Fruit fly (Drosophila melanogaster): Measurements from ENCODE around the gene Ran-like.

The Ran-like gene

dm6 chr3L:15508233-15508632 is 23.0 kb upstream of the Ran-like start, which contains the start of gene CG7841:
CG7841 (minus strand) TSS chr3L:15508252.
- peak; percentile 98 for TF ChIP-seq dsx (GFP tag; optimal IDR thresholded peaks at IDR 0.05; ENCODE audit: poor library complexity, severe bottlenecking)
- TF ChIP-seq CG6792 (GFP tag; optimal IDR thresholded peaks at IDR 0.05): peak; percentile 98
- peak; percentile 97 for TF ChIP-seq CG16779 (tag; optimal IDR thresholded peaks at IDR 0.05)
- peak; percentile 99 for TF ChIP-seq Sox102F (GFP tag; optimal IDR thresholded peaks at IDR 0.05)
- peak; percentile 99 for TF ChIP-seq lz (GFP tag; optimal IDR thresholded peaks at IDR 0.05)
- peak; percentile 100 for TF ChIP-seq Eip78C (GFP tag)
- peak; percentile 90 for TF ChIP-seq CG11902 (GFP tag; optimal IDR thresholded peaks at IDR 0.05)
- peak; percentile 99 for TF ChIP-seq Met (GFP tag; optimal IDR thresholded peaks at IDR 0.05)
- peak; percentile 97 for TF ChIP-seq CG6276 (GFP tag; optimal IDR thresholded peaks at IDR 0.05)
- peak; percentile 99 for TF ChIP-seq Eip75B (GFP tag; optimal IDR thresholded peaks at IDR 0.05)
- TF ChIP-seq CG9139 (GFP tag; optimal IDR thresholded peaks at IDR 0.05): peak; percentile 97
- peak; percentile 94 for TF ChIP-seq CG10631 (GFP tag; optimal IDR thresholded peaks at IDR 0.05)
- TF ChIP-seq CG3032 (tag; optimal IDR thresholded peaks at IDR 0.05): peak; percentile 99
- TF ChIP-seq CG1621 (tag; optimal IDR thresholded peaks at IDR 0.05): peak; percentile 97
- TF ChIP-seq fd59A (GFP tag; optimal IDR thresholded peaks at IDR 0.05): peak; percentile 95
- TF ChIP-seq vri (GFP tag; optimal IDR thresholded peaks at IDR 0.05): peak; percentile 99
- peak; percentile 93 for TF ChIP-seq Gug (GFP tag; IDR thresholded peaks at IDR 0.05)
- TF ChIP-seq Lpt (GFP tag; optimal IDR thresholded peaks at IDR 0.05): peak; percentile 96
- TF ChIP-seq CG8319 (GFP tag; optimal IDR thresholded peaks at IDR 0.05): peak; percentile 95
- TF ChIP-seq net (GFP tag; optimal IDR thresholded peaks at IDR 0.05): peak; percentile 98
- peak; percentile 93 for TF ChIP-seq fd85E (GFP tag; optimal IDR thresholded peaks at IDR 0.05)
- peak; percentile 98 for TF ChIP-seq Sox14 (GFP tag; optimal IDR thresholded peaks at IDR 0.05)
- peak; percentile 97 for TF ChIP-seq achi (GFP tag; optimal IDR thresholded peaks at IDR 0.05)
- TF ChIP-seq ss (GFP tag; optimal IDR thresholded peaks at IDR 0.05): peak; percentile 98 to 99
- TF ChIP-seq esn (GFP tag; optimal IDR thresholded peaks at IDR 0.05): peak; percentile 99
- TF ChIP-seq svp (GFP tag): peak; percentile 99
- peak; percentile 97 for TF ChIP-seq CG7368 (GFP tag; optimal IDR thresholded peaks at IDR 0.05)
- peak; percentile 98 for TF ChIP-seq pdm3 (GFP tag; optimal IDR thresholded peaks at IDR 0.05)
- peak; percentile 96 for TF ChIP-seq CG32006 (GFP tag; optimal IDR thresholded peaks at IDR 0.05)
- TF ChIP-seq fkh (GFP tag; optimal IDR thresholded peaks at IDR 0.05): peak; percentile 89
- TF ChIP-seq CG15336 (GFP tag; IDR thresholded peaks at IDR 0.05): peak; percentile 99
- peak; percentile 98 for TF ChIP-seq CG8119 (GFP tag; IDR thresholded peaks at IDR 0.05)
- TF ChIP-seq Blimp-1 (GFP tag; optimal IDR thresholded peaks at IDR 0.05): peak; percentile 93
- TF ChIP-seq Eip93F (GFP tag; optimal IDR thresholded peaks at IDR 0.05): peak; percentile 99
- TF ChIP-seq CG3919 (GFP tag; optimal IDR thresholded peaks at IDR 0.05): peak; percentile 99
- TF ChIP-seq Hr39 (GFP tag; optimal IDR thresholded peaks at IDR 0.05): peak; percentile 97
- TF ChIP-seq salr (GFP tag; optimal IDR thresholded peaks at IDR 0.05): peak; percentile 93 to 95
- peak; percentile 96 for TF ChIP-seq CG11762 (GFP tag; optimal IDR thresholded peaks at IDR 0.05; ENCODE audit: insufficient read depth)
- peak; percentile 98 for TF ChIP-seq Hr4 (GFP tag; optimal IDR thresholded peaks at IDR 0.05)
- peak; percentile 99 for TF ChIP-seq topi (GFP tag; optimal IDR thresholded peaks at IDR 0.05)
- TF ChIP-seq OdsH (GFP tag; optimal IDR thresholded peaks at IDR 0.05): peak; percentile 97
- peak; percentile 98 for TF ChIP-seq Smox (GFP tag; optimal IDR thresholded peaks at IDR 0.05)
- TF ChIP-seq CG8632 (GFP tag; optimal IDR thresholded peaks at IDR 0.05): peak; percentile 97
- peak; percentile 98 for TF ChIP-seq Ets96B (tag; optimal IDR thresholded peaks at IDR 0.05)
- peak; percentile 98; the same call in 2 of the 3 replicates for TF ChIP-seq eg (GFP tag; IDR thresholded peaks at IDR 0.05)
- TF ChIP-seq CG10669 (GFP tag; optimal IDR thresholded peaks at IDR 0.05): peak; percentile 98
- peak; percentile 97 for TF ChIP-seq cyc (GFP tag; optimal IDR thresholded peaks at IDR 0.05)
- peak; percentile 40 for TF ChIP-seq Hr38 (GFP tag; optimal IDR thresholded peaks at IDR 0.05)
- TF ChIP-seq spab (GFP tag; optimal IDR thresholded peaks at IDR 0.05): peak; percentile 96
- peak; percentile 98 for TF ChIP-seq CG6163 (GFP tag; IDR thresholded peaks at IDR 0.05)
- peak; percentile 98 for TF ChIP-seq acj6 (GFP tag; optimal IDR thresholded peaks at IDR 0.05)
- peak; percentile 97 for TF ChIP-seq CG31627 (GFP tag; optimal IDR thresholded peaks at IDR 0.05)
